Worm (Caenorhabditis elegans): ENCODE results near the gene W02H5.8.

ce11 chrV:2695935-2696334 lies 43.5 kb upstream of the W02H5.8 start, which contains the start of gene Y45G12B.3:
- TF ChIP-seq dpl-1 (GFP tag; optimal IDR thresholded peaks at IDR 0.05) (no peak), madf-5 (GFP tag; IDR thresholded peaks at IDR 0.05) (no peak), ama-1 (optimal IDR thresholded peaks at IDR 0.05) (no peak), ceh-32 (tag; optimal IDR thresholded peaks at IDR 0.05; ENCODE audit: poor library complexity) (no peak), hif-1 (tag; optimal IDR thresholded peaks at IDR 0.05) (no peak), jun-1 (tag; optimal IDR thresholded peaks at IDR 0.05) (no peak), nhr-237 (tag; optimal IDR thresholded peaks at IDR 0.05) (no peak), lir-3 (tag; optimal IDR thresholded peaks at IDR 0.05) (no peak), snpc-1.2 (GFP tag; IDR thresholded peaks at IDR 0.05) (no peak), fkh-10 (GFP tag; optimal IDR thresholded peaks at IDR 0.05) (no peak), ztf-7 (tag; optimal IDR thresholded peaks at IDR 0.05) (no peak)
